Fruit fly (Drosophila melanogaster) whole organism, prepupa: Measurements from ENCODE around the gene CG3224.
A peak's percentile ranks its signal among the peaks of the same experiment; 100 is the strongest.

Experiments used
- CG10631 ChIP-seq: fragments of 200-800 bp; sonication (Bioruptor generic); optimal IDR thresholded peaks from 2 replicates; lab custom pipeline; 2016; ENCODE audit warnings: missing biosample characterization, missing genetic modification characterization
- CG11902 ChIP-seq: fragments of 200-800 bp; sonication (Bioruptor generic); optimal IDR thresholded peaks from 3 replicates; lab custom pipeline; 2016; ENCODE audit warnings: missing biosample characterization, missing genetic modification characterization
- CG1621 ChIP-seq: fragments of 200-800 bp; sonication (Bioruptor generic); optimal IDR thresholded peaks from 3 replicates; lab custom pipeline; 2018; ENCODE audit warnings: missing biosample characterization, mild to moderate bottlenecking, missing genetic modification characterization
- CG3032 ChIP-seq: fragments of 200-800 bp; optimal IDR thresholded peaks from 2 replicates; lab custom pipeline; 2019; ENCODE audit warnings: missing biosample characterization, mild to moderate bottlenecking, missing genetic modification characterization, moderate library complexity
- CG31627 ChIP-seq: fragments of 200-800 bp; sonication (Bioruptor generic); optimal IDR thresholded peaks from 3 replicates; lab custom pipeline; 2016; ENCODE audit warnings: missing biosample characterization, missing genetic modification characterization
- CG32006 ChIP-seq: fragments of 200-800 bp; sonication (Bioruptor generic); optimal IDR thresholded peaks from 3 replicates; lab custom pipeline; 2017; ENCODE audit warnings: missing biosample characterization, mild to moderate bottlenecking, missing genetic modification characterization
- CG34406 ChIP-seq: fragments of 200-800 bp; sonication (Bioruptor generic); optimal IDR thresholded peaks from 3 replicates; lab custom pipeline; 2016; ENCODE audit warnings: missing biosample characterization, missing genetic modification characterization
- CG3919 ChIP-seq: fragments of 200-800 bp; sonication (Bioruptor generic); optimal IDR thresholded peaks from 3 replicates; lab custom pipeline; 2016; ENCODE audit warnings: missing biosample characterization, missing genetic modification characterization
- CG4318 ChIP-seq: fragments of 200-800 bp; sonication (Bioruptor generic); optimal IDR thresholded peaks from 3 replicates; lab custom pipeline; 2017; ENCODE audit warnings: missing biosample characterization, mild to moderate bottlenecking, missing genetic modification characterization
- CG6276 ChIP-seq: fragments of 200-800 bp; sonication (Bioruptor generic); optimal IDR thresholded peaks from 2 replicates; lab custom pipeline; 2017; ENCODE audit warnings: missing biosample characterization, mild to moderate bottlenecking, missing genetic modification characterization
- CG6808 ChIP-seq: fragments of 200-800 bp; sonication (Bioruptor generic); optimal IDR thresholded peaks from 3 replicates; lab custom pipeline; 2017; ENCODE audit warnings: missing biosample characterization, missing genetic modification characterization, mild to moderate bottlenecking, moderate library complexity, missing genetic modification reagents
- CG8319 ChIP-seq: fragments of 200-800 bp; sonication (Bioruptor generic); optimal IDR thresholded peaks from 3 replicates; lab custom pipeline; 2016; ENCODE audit warnings: missing biosample characterization, missing genetic modification characterization
- CG8632 ChIP-seq: fragments of 200-800 bp; sonication (Bioruptor generic); optimal IDR thresholded peaks from 3 replicates; lab custom pipeline; 2016; ENCODE audit warnings: missing biosample characterization, missing genetic modification characterization
- CG9139 ChIP-seq: fragments of 200-800 bp; sonication (Bioruptor generic); optimal IDR thresholded peaks from 3 replicates; lab custom pipeline; 2017; ENCODE audit warnings: missing biosample characterization, mild to moderate bottlenecking, missing genetic modification characterization
- Eip75B ChIP-seq: fragments of 200-800 bp; sonication (Bioruptor generic); optimal IDR thresholded peaks from 3 replicates; lab custom pipeline; 2016; ENCODE audit warnings: missing biosample characterization, missing genetic modification characterization
- Eip78C ChIP-seq: fragments of 200-800 bp; sonication (Bioruptor generic); peaks from one replicate; lab custom pipeline; 2016; ENCODE audit warnings: missing biosample characterization, missing genetic modification characterization
- Ets21C ChIP-seq: fragments of 200-800 bp; sonication (Bioruptor generic); optimal IDR thresholded peaks from 3 replicates; lab custom pipeline; 2016; ENCODE audit warnings: missing biosample characterization, missing genetic modification characterization
- Ets96B ChIP-seq: fragments of 200-800 bp; optimal IDR thresholded peaks from 2 replicates; lab custom pipeline; 2019; ENCODE audit warnings: missing biosample characterization, mild to moderate bottlenecking, missing genetic modification characterization, moderate library complexity
- Hr39 ChIP-seq: fragments of 200-800 bp; sonication (Bioruptor generic); optimal IDR thresholded peaks from 2 replicates; lab custom pipeline; 2016; ENCODE audit warnings: missing biosample characterization, missing genetic modification characterization
- Hr4 ChIP-seq: fragments of 200-800 bp; sonication (Bioruptor generic); optimal IDR thresholded peaks from 3 replicates; lab custom pipeline; 2016; ENCODE audit warnings: missing biosample characterization, missing genetic modification characterization
- Lpt ChIP-seq: fragments of 200-800 bp; sonication (Bioruptor generic); optimal IDR thresholded peaks from 3 replicates; lab custom pipeline; 2016; ENCODE audit warnings: missing biosample characterization, missing genetic modification characterization
- Met ChIP-seq: fragments of 200-800 bp; sonication (Bioruptor generic); optimal IDR thresholded peaks from 3 replicates; lab custom pipeline; 2016; ENCODE audit warnings: missing biosample characterization, missing genetic modification characterization
- OdsH ChIP-seq: fragments of 200-800 bp; sonication (Bioruptor generic); optimal IDR thresholded peaks from 3 replicates; lab custom pipeline; 2016; ENCODE audit warnings: missing biosample characterization, missing genetic modification characterization
- Smox ChIP-seq: fragments of 200-800 bp; sonication (Bioruptor generic); optimal IDR thresholded peaks from 3 replicates; lab custom pipeline; 2016; ENCODE audit warnings: missing biosample characterization, missing genetic modification characterization
- Sox15 ChIP-seq: fragments of 200-800 bp; sonication (Bioruptor generic); optimal IDR thresholded peaks from 3 replicates; lab custom pipeline; 2016; ENCODE audit warnings: missing biosample characterization, missing genetic modification characterization
- achi ChIP-seq: fragments of 200-800 bp; sonication (Bioruptor generic); optimal IDR thresholded peaks from 3 replicates; lab custom pipeline; 2016; ENCODE audit warnings: missing biosample characterization, missing genetic modification characterization
- acj6 ChIP-seq: fragments of 200-800 bp; sonication (Bioruptor generic); optimal IDR thresholded peaks from 3 replicates; lab custom pipeline; 2016; ENCODE audit warnings: missing biosample characterization, missing genetic modification characterization
- cyc ChIP-seq: fragments of 200-800 bp; sonication (Bioruptor generic); optimal IDR thresholded peaks from 3 replicates; lab custom pipeline; 2016; ENCODE audit warnings: missing biosample characterization, missing genetic modification characterization
- dac ChIP-seq: fragments of 200-800 bp; sonication (Bioruptor generic); optimal IDR thresholded peaks from 2 replicates; lab custom pipeline; 2017; ENCODE audit warnings: missing biosample characterization, mild to moderate bottlenecking, missing genetic modification characterization
- eg ChIP-seq: fragments of 200-800 bp; sonication (Bioruptor generic); IDR thresholded peaks from 3 replicates; pipeline ENCODE4 v1.3.6; 2022; ENCODE audit warnings: missing biosample characterization, missing genetic modification characterization
- esn ChIP-seq: fragments of 200-800 bp; sonication (Bioruptor generic); optimal IDR thresholded peaks from 2 replicates; lab custom pipeline; 2016; ENCODE audit warnings: missing biosample characterization, mild to moderate bottlenecking, missing genetic modification characterization, moderate library complexity
- fd59A ChIP-seq: fragments of 200-800 bp; sonication (Bioruptor generic); optimal IDR thresholded peaks from 2 replicates; lab custom pipeline; 2017; ENCODE audit warnings: missing biosample characterization, mild to moderate bottlenecking, missing genetic modification characterization, missing genetic modification reagents
- fd85E ChIP-seq: fragments of 200-800 bp; sonication (Bioruptor generic); optimal IDR thresholded peaks from 3 replicates; lab custom pipeline; 2016; ENCODE audit warnings: missing biosample characterization, missing genetic modification characterization
- fkh ChIP-seq: fragments of 200-800 bp; sonication (Bioruptor generic); optimal IDR thresholded peaks from 3 replicates; lab custom pipeline; 2017; ENCODE audit warnings: missing biosample characterization, mild to moderate bottlenecking, missing genetic modification characterization, moderate library complexity
- lz ChIP-seq: fragments of 200-800 bp; sonication (Bioruptor generic); optimal IDR thresholded peaks from 3 replicates; lab custom pipeline; 2016; ENCODE audit warnings: missing biosample characterization, missing genetic modification characterization
- pdm3 ChIP-seq: fragments of 200-800 bp; sonication (Bioruptor generic); optimal IDR thresholded peaks from 3 replicates; lab custom pipeline; 2016; ENCODE audit warnings: missing biosample characterization, missing genetic modification characterization
- ss ChIP-seq, 2 experiments: fragments of 200-800 bp; sonication (Bioruptor generic); optimal IDR thresholded peaks; 2 replicates in 1 of 2; 3 replicates in 1 of 2; lab custom pipeline; 2017 to 2018; ENCODE audit warnings: mild to moderate bottlenecking in 2 of 2, missing biosample characterization in 2 of 2, missing genetic modification characterization in 2 of 2, moderate library complexity in 1 of 2
- svp ChIP-seq: fragments of 200-800 bp; sonication (Bioruptor generic); peaks from one replicate; lab custom pipeline; 2016; ENCODE audit warnings: missing biosample characterization, missing genetic modification characterization
- topi ChIP-seq: fragments of 200-800 bp; sonication (Bioruptor generic); optimal IDR thresholded peaks from 3 replicates; lab custom pipeline; 2016; ENCODE audit warnings: missing biosample characterization, missing genetic modification characterization
- vri ChIP-seq: fragments of 200-800 bp; sonication (Bioruptor generic); optimal IDR thresholded peaks from 3 replicates; lab custom pipeline; 2016; ENCODE audit warnings: missing biosample characterization, mild to moderate bottlenecking, missing genetic modification characterization

Gene CG3224

dm6 chrX:6696467-6696866 lies 35.2 kb upstream of the CG3224 start (continued):
- TF ChIP-seq CG4318 (GFP tag; lab: Kevin White, UChicago) (no peak), Ets21C (GFP tag; lab: Kevin White, UChicago) (peak; percentile 71), CG10631 (GFP tag; lab: Kevin White, UChicago) (peak; percentile 70), Ets96B (tag; lab: Kevin White, UChicago) (peak; percentile 64), vri (GFP tag; lab: Kevin White, UChicago) (peak; percentile 71), CG8319 (GFP tag; lab: Kevin White, UChicago) (peak; percentile 37), CG11902 (GFP tag; lab: Kevin White, UChicago) (peak; percentile 41), CG9139 (GFP tag; lab: Kevin White, UChicago) (peak; percentile 61), CG31627 (peak; percentile 72), CG32006 (GFP tag; lab: Kevin White, UChicago) (peak; percentile 76), CG6276 (GFP tag; lab: Kevin White, UChicago) (peak; percentile 72), OdsH (peak; percentile 80), CG3919 (GFP tag; lab: Kevin White, UChicago) (peak; percentile 77), fd59A (peak; percentile 68), pdm3 (peak; percentile 80), CG8632 (GFP tag; lab: Kevin White, UChicago) (peak; percentile 79), dac (GFP tag; lab: Kevin White, UChicago) (peak; percentile 51), svp (GFP tag; lab: Kevin White, UChicago) (peak; percentile 87), achi (GFP tag; lab: Kevin White, UChicago) (peak; percentile 73), Lpt (GFP tag; lab: Kevin White, UChicago) (peak; percentile 64), Eip78C (GFP tag; lab: Kevin White, UChicago) (peak; percentile 95), fd85E (GFP tag; lab: Kevin White, UChicago) (peak; percentile 14), ss (GFP tag; optimal IDR thresholded peaks at IDR 0.05; lab: Kevin White, UChicago) (peak; percentile 73 to 83), Eip75B (peak; percentile 76), CG3032 (tag; lab: Kevin White, UChicago) (peak; percentile 70), CG6808 (GFP tag; lab: Kevin White, UChicago) (peak; percentile 78), CG34406 (GFP tag; lab: Kevin White, UChicago) (peak; percentile 73), esn (GFP tag; lab: Kevin White, UChicago) (peak; percentile 86)

- TF ChIP-seq eg (GFP tag; lab: Robert Waterston, UW) (peak; percentile 59), Eip78C (GFP tag; lab: Kevin White, UChicago) (peak; percentile 47), acj6 (GFP tag; lab: Kevin White, UChicago) (no peak), Met (peak; percentile 45), achi (GFP tag; lab: Kevin White, UChicago) (peak; percentile 40), CG1621 (tag; lab: Kevin White, UChicago) (no peak), CG8319 (GFP tag; lab: Kevin White, UChicago) (peak; percentile 15), Smox (GFP tag; lab: Kevin White, UChicago) (peak; percentile 52), svp (GFP tag; lab: Kevin White, UChicago) (peak; percentile 76), Sox15 (GFP tag; lab: Kevin White, UChicago) (peak; percentile 14), CG3032 (tag; lab: Kevin White, UChicago) (peak; percentile 12), OdsH (no peak), lz (GFP tag; lab: Kevin White, UChicago) (peak; percentile 60), cyc (GFP tag; lab: Kevin White, UChicago) (peak; percentile 24), Hr39 (GFP tag; lab: Kevin White, UChicago) (peak; percentile 47), pdm3 (peak; percentile 25), Hr4 (GFP tag; lab: Kevin White, UChicago) (peak; percentile 37), dac (GFP tag; lab: Kevin White, UChicago) (no peak), topi (GFP tag; lab: Kevin White, UChicago) (peak; percentile 44), fkh (GFP tag; lab: Kevin White, UChicago) (no peak), fd59A (no peak), CG32006 (GFP tag; lab: Kevin White, UChicago) (peak; percentile 18), Ets21C (GFP tag; lab: Kevin White, UChicago) (peak; percentile 40), esn (GFP tag; lab: Kevin White, UChicago) (peak; percentile 49), CG3919 (GFP tag; lab: Kevin White, UChicago) (peak; percentile 30), CG31627 (peak; percentile 44), CG8632 (GFP tag; lab: Kevin White, UChicago) (peak; percentile 20), CG10631 (GFP tag; lab: Kevin White, UChicago) (peak; percentile 27)
These were observed 33.7 kb upstream of the CG3224 start, which contains the start of gene CG14442 for dm6 chrX:6694979-6695388. Gene CG14442 (minus strand): TSS chrX:6695007.
